ENCODE assay signal across 4 worm cellular contexts in genomic region chrX:5475164-5475576, ce11.
A peak's percentile ranks its signal among the peaks of the same experiment; 100 is the strongest.
TF ChIP-seq lines count a peak whose summit lies in the region.

No protein-coding gene starts in this region.

TF ChIP-seq in whole organism, L2 larva, 48 proteins besides CTCF, POLR2A, EP300 and RAD21 (continues in another document):
- TF ChIP-seq ZK546.5 (tag; optimal IDR thresholded peaks at IDR 0.05; lab: Kevin White, UChicago) (no peak), nhr-10 (tag; optimal IDR thresholded peaks at IDR 0.05; lab: Kevin White, UChicago) (no peak), lin-11 (tag; optimal IDR thresholded peaks at IDR 0.05; lab: Kevin White, UChicago) (peak; percentile 20), nhr-25 (tag; optimal IDR thresholded peaks at IDR 0.05; lab: Kevin White, UChicago) (peak; percentile 87), nhr-11 (tag; optimal IDR thresholded peaks at IDR 0.05; lab: Kevin White, UChicago) (no peak), aly-2 (tag; optimal IDR thresholded peaks at IDR 0.05; lab: Kevin White, UChicago) (no peak), nhr-237 (tag; optimal IDR thresholded peaks at IDR 0.05; lab: Kevin White, UChicago) (no peak), lsy-2 (tag; optimal IDR thresholded peaks at IDR 0.05; lab: Kevin White, UChicago) (peak in 1 of 2 experiments; percentile 51), unc-39 (tag; optimal IDR thresholded peaks at IDR 0.05; lab: Kevin White, UChicago) (no peak), skn-1 (tag; optimal IDR thresholded peaks at IDR 0.05; lab: Kevin White, UChicago) (no peak), dmd-4 (tag; optimal IDR thresholded peaks at IDR 0.05; lab: Kevin White, UChicago) (no peak), mab-5 (tag; optimal IDR thresholded peaks at IDR 0.05; lab: Kevin White, UChicago) (no peak), peb-1 (tag; optimal IDR thresholded peaks at IDR 0.05; lab: Kevin White, UChicago) (peak; percentile 69), Y55F3AM.14 (GFP tag; optimal IDR thresholded peaks at IDR 0.05; lab: Kevin White, UChicago) (peak; percentile 10), unc-55 (GFP tag; optimal IDR thresholded peaks at IDR 0.05; lab: Kevin White, UChicago) (no peak), egl-27 (tag; optimal IDR thresholded peaks at IDR 0.05; lab: Kevin White, UChicago) (peak; percentile 58), snpc-4 (tag; optimal IDR thresholded peaks at IDR 0.05; lab: Kevin White, UChicago) (peak; percentile 32), zag-1 (tag; optimal IDR thresholded peaks at IDR 0.05; lab: Kevin White, UChicago) (no peak), ceh-82 (tag; optimal IDR thresholded peaks at IDR 0.05; lab: Kevin White, UChicago) (no peak), crh-2 (tag; optimal IDR thresholded peaks at IDR 0.05; lab: Kevin White, UChicago) (peak; percentile 80), mbf-1 (tag; optimal IDR thresholded peaks at IDR 0.05; lab: Kevin White, UChicago) (no peak), alr-1 (tag; optimal IDR thresholded peaks at IDR 0.05; lab: Kevin White, UChicago) (no peak), F13H6.1 (tag; optimal IDR thresholded peaks at IDR 0.05; lab: Kevin White, UChicago) (peak; percentile 84)

TF ChIP-seq in whole organism, L4 larva, 104 proteins besides CTCF, POLR2A, EP300 and RAD21 (continues in another document):
- TF ChIP-seq Y75B8A.6 (GFP tag; IDR thresholded peaks at IDR 0.05; lab: Robert Waterston, UW) (no peak), T26A8.4 (GFP tag; IDR thresholded peaks at IDR 0.05; lab: Robert Waterston, UW) (0 out of 2 replicates have a peak, but pooled peaks have one; percentile 29), aly-2 (tag; optimal IDR thresholded peaks at IDR 0.05; lab: Kevin White, UChicago) (no peak), zfp-2 (tag; optimal IDR thresholded peaks at IDR 0.05; lab: Kevin White, UChicago) (no peak), ctbp-1 (GFP tag; IDR thresholded peaks at IDR 0.05; lab: Robert Waterston, UW) (no peak), hlh-30 (tag; optimal IDR thresholded peaks at IDR 0.05; lab: Kevin White, UChicago; ENCODE audit: insufficient read depth) (peak; percentile 91), skn-1 (tag; optimal IDR thresholded peaks at IDR 0.05; lab: Kevin White, UChicago) (no peak), nhr-25 (tag; optimal IDR thresholded peaks at IDR 0.05; lab: Kevin White, UChicago; ENCODE audit: borderline replicate concordance, insufficient read depth) (peak; percentile 95), daf-8 (GFP tag; IDR thresholded peaks at IDR 0.05; lab: Robert Waterston, UW) (no peak), ztf-11 (tag; optimal IDR thresholded peaks at IDR 0.05; lab: Kevin White, UChicago) (no peak), duxl-1 (tag; optimal IDR thresholded peaks at IDR 0.05; lab: Kevin White, UChicago; ENCODE audit: poor library complexity) (peak; percentile 3), lin-29 (GFP tag; IDR thresholded peaks at IDR 0.05; lab: Robert Waterston, UW) (no peak), nhr-77 (tag; optimal IDR thresholded peaks at IDR 0.05; lab: Kevin White, UChicago) (peak; percentile 58), set-16 (GFP tag; IDR thresholded peaks at IDR 0.05; lab: Robert Waterston, UW) (peak; percentile 38; the same call in 1 of the 2 replicates), nhr-76 (tag; optimal IDR thresholded peaks at IDR 0.05; lab: Kevin White, UChicago) (no peak), nhr-6 (tag; optimal IDR thresholded peaks at IDR 0.05; lab: Kevin White, UChicago) (peak; percentile 66), zfp-3 (GFP tag; conservative IDR thresholded peaks at IDR 0.05; lab: Robert Waterston, UW) (no peak), dmd-6 (GFP tag; IDR thresholded peaks at IDR 0.05; lab: Robert Waterston, UW) (peak; percentile 74), mdl-1 (tag; optimal IDR thresholded peaks at IDR 0.05; lab: Kevin White, UChicago) (peak; percentile 16 to 67), mes-2 (tag; optimal IDR thresholded peaks at IDR 0.05; lab: Kevin White, UChicago; ENCODE audit: poor library complexity, severe bottlenecking) (peak; percentile 48), daf-12 (tag; optimal IDR thresholded peaks at IDR 0.05; lab: Kevin White, UChicago) (no peak), tra-1 (GFP tag; IDR thresholded peaks at IDR 0.05; lab: Robert Waterston, UW) (peak; percentile 72; the same call in 1 of the 2 replicates)

TF ChIP-seq in whole organism, late embryonic, 69 proteins besides CTCF, POLR2A, EP300 and RAD21 (continues in another document):
- TF ChIP-seq ref-2 (tag; optimal IDR thresholded peaks at IDR 0.05; lab: Kevin White, UChicago) = peak; percentile 74
- TF ChIP-seq ceh-9 (tag; optimal IDR thresholded peaks at IDR 0.05; lab: Kevin White, UChicago) = no peak
- TF ChIP-seq nhr-11 (tag; optimal IDR thresholded peaks at IDR 0.05; lab: Kevin White, UChicago) = no peak
- no peak for TF ChIP-seq che-1 (tag; optimal IDR thresholded peaks at IDR 0.05; lab: Kevin White, UChicago)
- TF ChIP-seq C08G9.2 (tag; optimal IDR thresholded peaks at IDR 0.05; lab: Kevin White, UChicago) = no peak
- no peak for TF ChIP-seq mec-3 (tag; optimal IDR thresholded peaks at IDR 0.05; lab: Kevin White, UChicago; ENCODE audit: borderline replicate concordance)
- TF ChIP-seq pag-3 (tag; optimal IDR thresholded peaks at IDR 0.05; lab: Kevin White, UChicago; ENCODE audit: borderline replicate concordance) = no peak
- no peak for TF ChIP-seq ceh-14 (tag; optimal IDR thresholded peaks at IDR 0.05; lab: Kevin White, UChicago)
- TF ChIP-seq dmd-4 (tag; optimal IDR thresholded peaks at IDR 0.05; lab: Kevin White, UChicago; ENCODE audit: borderline replicate concordance) = no peak
- TF ChIP-seq hlh-30 (tag; optimal IDR thresholded peaks at IDR 0.05; lab: Kevin White, UChicago; ENCODE audit: insufficient read depth) = peak; percentile 90
- TF ChIP-seq madf-2 (tag; optimal IDR thresholded peaks at IDR 0.05; lab: Kevin White, UChicago) = no peak
- TF ChIP-seq tbx-7 (tag; optimal IDR thresholded peaks at IDR 0.05; lab: Kevin White, UChicago) = no peak
- peak; percentile 50 for TF ChIP-seq dve-1 (tag; optimal IDR thresholded peaks at IDR 0.05; lab: Kevin White, UChicago)
- TF ChIP-seq rnt-1 (tag; optimal IDR thresholded peaks at IDR 0.05; lab: Kevin White, UChicago) = peak; percentile 26
- no peak for TF ChIP-seq fkh-10 (GFP tag; optimal IDR thresholded peaks at IDR 0.05; lab: Kevin White, UChicago)
- no peak for TF ChIP-seq ets-4 (tag; optimal IDR thresholded peaks at IDR 0.05; lab: Kevin White, UChicago)
- TF ChIP-seq pqm-1 (tag; optimal IDR thresholded peaks at IDR 0.05; lab: Kevin White, UChicago) = no peak
- no peak for TF ChIP-seq npax-4 (tag; optimal IDR thresholded peaks at IDR 0.05; lab: Kevin White, UChicago)
- TF ChIP-seq pax-1 (tag; optimal IDR thresholded peaks at IDR 0.05; lab: Kevin White, UChicago) = peak; percentile 78
- no peak for TF ChIP-seq elt-4 (tag; optimal IDR thresholded peaks at IDR 0.05; lab: Kevin White, UChicago)
- TF ChIP-seq ceh-48 (tag; optimal IDR thresholded peaks at IDR 0.05; lab: Kevin White, UChicago) = no peak
- peak; percentile 60 for TF ChIP-seq unc-55 (GFP tag; optimal IDR thresholded peaks at IDR 0.05; lab: Kevin White, UChicago)
- peak; percentile 37 for TF ChIP-seq ceh-6 (GFP tag; optimal IDR thresholded peaks at IDR 0.05; lab: Kevin White, UChicago)
- no peak for TF ChIP-seq gmeb-2 (tag; optimal IDR thresholded peaks at IDR 0.05; lab: Kevin White, UChicago)
- TF ChIP-seq odd-2 (tag; optimal IDR thresholded peaks at IDR 0.05; lab: Kevin White, UChicago) = no peak
- peak; percentile 22 for TF ChIP-seq ceh-30 (tag; optimal IDR thresholded peaks at IDR 0.05; lab: Kevin White, UChicago)
- TF ChIP-seq sox-2 (GFP tag; IDR thresholded peaks at IDR 0.05; lab: Robert Waterston, UW) = no peak

TF ChIP-seq in whole organism, mixed stage, embryonic, 35 proteins besides CTCF, POLR2A, EP300 and RAD21 (continues in another document):
- no peak for TF ChIP-seq nhr-28 (tag; optimal IDR thresholded peaks at IDR 0.05; lab: Kevin White, UChicago)
- TF ChIP-seq lsy-2 (tag; optimal IDR thresholded peaks at IDR 0.05; lab: Kevin White, UChicago) = no peak
- TF ChIP-seq nhr-12 (tag; optimal IDR thresholded peaks at IDR 0.05; lab: Kevin White, UChicago) = peak; percentile 17
- no peak for TF ChIP-seq elt-3 (tag; optimal IDR thresholded peaks at IDR 0.05; lab: Kevin White, UChicago)
- TF ChIP-seq pha-4 (tag; optimal IDR thresholded peaks at IDR 0.05; lab: Kevin White, UChicago) = peak; percentile 93
- TF ChIP-seq M03D4.4 (tag; optimal IDR thresholded peaks at IDR 0.05; lab: Kevin White, UChicago) = peak; percentile 28
- TF ChIP-seq mls-2 (tag; optimal IDR thresholded peaks at IDR 0.05; lab: Kevin White, UChicago) = peak; percentile 72
- peak; percentile 54 for TF ChIP-seq ztf-11 (tag; optimal IDR thresholded peaks at IDR 0.05; lab: Kevin White, UChicago)
- TF ChIP-seq unc-120 (tag; optimal IDR thresholded peaks at IDR 0.05; lab: Kevin White, UChicago; ENCODE audit: poor library complexity, severe bottlenecking) = peak; percentile 41
- TF ChIP-seq elt-1 (tag; optimal IDR thresholded peaks at IDR 0.05; lab: Kevin White, UChicago; ENCODE audit: borderline replicate concordance, insufficient read depth) = peak; percentile 63
- peak; percentile 54 for TF ChIP-seq tbx-8 (GFP tag; optimal IDR thresholded peaks at IDR 0.05; lab: Kevin White, UChicago)
- TF ChIP-seq ceh-43 (GFP tag; optimal IDR thresholded peaks at IDR 0.05; lab: Kevin White, UChicago) = no peak
- TF ChIP-seq drap-1 (GFP tag; optimal IDR thresholded peaks at IDR 0.05; lab: Kevin White, UChicago) = peak; percentile 69
- TF ChIP-seq cnd-1 (tag; optimal IDR thresholded peaks at IDR 0.05; lab: Kevin White, UChicago) = peak; percentile 38
- peak; percentile 24 for TF ChIP-seq mep-1 (tag; optimal IDR thresholded peaks at IDR 0.05; lab: Kevin White, UChicago)
- TF ChIP-seq bed-3 (GFP tag; optimal IDR thresholded peaks at IDR 0.05; lab: Kevin White, UChicago) = no peak
- TF ChIP-seq flh-1 (GFP tag; optimal IDR thresholded peaks at IDR 0.05; lab: Kevin White, UChicago) = no peak
- peak; percentile 74 for TF ChIP-seq sptf-1 (tag; optimal IDR thresholded peaks at IDR 0.05; lab: Kevin White, UChicago)
- TF ChIP-seq ham-2 (GFP tag; optimal IDR thresholded peaks at IDR 0.05; lab: Kevin White, UChicago) = peak; percentile 95
- no peak for TF ChIP-seq ceh-39 (tag; optimal IDR thresholded peaks at IDR 0.05; lab: Kevin White, UChicago)
- no peak for TF ChIP-seq nhr-76 (tag; optimal IDR thresholded peaks at IDR 0.05; lab: Kevin White, UChicago)
- no peak for TF ChIP-seq blmp-1 (tag; optimal IDR thresholded peaks at IDR 0.05; lab: Kevin White, UChicago)
- peak; percentile 41 for TF ChIP-seq unc-39 (tag; optimal IDR thresholded peaks at IDR 0.05; lab: Kevin White, UChicago)
- no peak for TF ChIP-seq mab-5 (tag; optimal IDR thresholded peaks at IDR 0.05; lab: Kevin White, UChicago)
- TF ChIP-seq ceh-83 (GFP tag; optimal IDR thresholded peaks at IDR 0.05; lab: Kevin White, UChicago) = no peak
- peak; percentile 72 for TF ChIP-seq unc-62 (GFP tag; optimal IDR thresholded peaks at IDR 0.05; lab: Kevin White, UChicago)
- TF ChIP-seq sem-2 (GFP tag; optimal IDR thresholded peaks at IDR 0.05; lab: Kevin White, UChicago) = no peak
- TF ChIP-seq nhr-237 (tag; optimal IDR thresholded peaks at IDR 0.05; lab: Kevin White, UChicago) = no peak
- peak; percentile 88 for TF ChIP-seq nhr-2 (tag; optimal IDR thresholded peaks at IDR 0.05; lab: Kevin White, UChicago)
- peak; percentile 86 for TF ChIP-seq hlh-1 (tag; optimal IDR thresholded peaks at IDR 0.05; lab: Kevin White, UChicago)
